Worm (Caenorhabditis elegans): ENCODE data around the gene scc-3.
A peak's percentile ranks its signal among the peaks of the same experiment; 100 is the strongest.

ce11 chrV:12811810-12812209 is 48.1 kb downstream of the scc-3 start:
- TF ChIP-seq unc-62 (GFP tag; optimal IDR thresholded peaks at IDR 0.05) (no peak), nhr-237 (tag; optimal IDR thresholded peaks at IDR 0.05) (no peak), zag-1 (tag; optimal IDR thresholded peaks at IDR 0.05) (no peak), egl-27 (tag; optimal IDR thresholded peaks at IDR 0.05) (no peak), R02D3.7 (tag; optimal IDR thresholded peaks at IDR 0.05) (no peak), elt-3 (tag; optimal IDR thresholded peaks at IDR 0.05) (no peak), nhr-77 (tag; optimal IDR thresholded peaks at IDR 0.05) (no peak), nhr-11 (tag; optimal IDR thresholded peaks at IDR 0.05) (no peak), hmg-11 (tag; optimal IDR thresholded peaks at IDR 0.05) (no peak), ama-1 (optimal IDR thresholded peaks at IDR 0.05) (peak; percentile 42)
